Worm (Caenorhabditis elegans) whole organism, L2 larva: ENCODE measurements around the gene F59F3.6.
A peak's percentile ranks its signal among the peaks of the same experiment; 100 is the strongest.

ENCODE experiments used
- C34F6.9 ChIP-seq: fragments of 150-350 bp; optimal IDR thresholded peaks from 2 replicates; lab custom pipeline; 2014; ENCODE audit warnings: missing biosample characterization, missing genetic modification characterization
- R02D3.7 ChIP-seq: fragments of 150-350 bp; optimal IDR thresholded peaks from 2 replicates; lab custom pipeline; 2014; ENCODE audit warnings: missing biosample characterization, missing genetic modification characterization
- Y55F3AM.14 ChIP-seq: fragments of 200-800 bp; sonication (Bioruptor generic); optimal IDR thresholded peaks from 2 replicates; lab custom pipeline; 2018; ENCODE audit warnings: mild to moderate bottlenecking, missing genetic modification characterization, missing compliant biosample characterization
- ZK546.5 ChIP-seq: sonication (generic microtip); optimal IDR thresholded peaks from 2 replicates; lab custom pipeline; 2017; ENCODE audit warnings: missing biosample characterization, missing genetic modification characterization
- alr-1 ChIP-seq: fragments of 150-350 bp; optimal IDR thresholded peaks from 2 replicates; lab custom pipeline; 2014; ENCODE audit warnings: missing biosample characterization, missing genetic modification characterization
- aly-2 ChIP-seq: fragments of 150-350 bp; optimal IDR thresholded peaks from 2 replicates; lab custom pipeline; 2014; ENCODE audit warnings: missing biosample characterization, missing genetic modification characterization
- ama-1 ChIP-seq: fragments of 150-350 bp; optimal IDR thresholded peaks from 2 replicates; lab custom pipeline; 2018; ENCODE audit warnings: inconsistent platforms
- ceh-16 ChIP-seq: fragments of 150-350 bp; optimal IDR thresholded peaks from 2 replicates; lab custom pipeline; 2014; ENCODE audit warnings: missing biosample characterization, missing genetic modification characterization
- crh-2 ChIP-seq: sonication (generic microtip); optimal IDR thresholded peaks from 2 replicates; lab custom pipeline; 2017; ENCODE audit warnings: missing biosample characterization, missing genetic modification characterization
- dmd-4 ChIP-seq: sonication (generic microtip); optimal IDR thresholded peaks from 2 replicates; lab custom pipeline; 2017; ENCODE audit warnings: missing biosample characterization, missing genetic modification characterization
- egl-27 ChIP-seq: sonication (generic microtip); optimal IDR thresholded peaks from 3 replicates; lab custom pipeline; 2017; ENCODE audit warnings: missing biosample characterization, missing genetic modification reagents, missing genetic modification characterization
- elt-1 ChIP-seq: fragments of 150-350 bp; optimal IDR thresholded peaks from 2 replicates; lab custom pipeline; 2014; ENCODE audit warnings: missing biosample characterization, missing genetic modification characterization
- elt-3 ChIP-seq: sonication (generic microtip); optimal IDR thresholded peaks from 2 replicates; lab custom pipeline; 2017; ENCODE audit warnings: missing biosample characterization, missing genetic modification characterization
- fos-1 ChIP-seq: fragments of 150-350 bp; optimal IDR thresholded peaks from 2 replicates; lab custom pipeline; 2014; ENCODE audit warnings: missing biosample characterization, missing genetic modification characterization
- gmeb-1 ChIP-seq: fragments of 150-350 bp; optimal IDR thresholded peaks from 2 replicates; lab custom pipeline; 2014; ENCODE audit warnings: missing biosample characterization, missing genetic modification characterization
- lin-11 ChIP-seq: fragments of 150-350 bp; sonication (generic microtip); optimal IDR thresholded peaks from 2 replicates; lab custom pipeline; 2014; ENCODE audit warnings: missing biosample characterization, missing genetic modification characterization, inconsistent platforms, mixed read lengths
- lin-13 ChIP-seq: fragments of 150-350 bp; optimal IDR thresholded peaks from 2 replicates; lab custom pipeline; 2014; ENCODE audit warnings: missing biosample characterization, missing genetic modification reagents, missing genetic modification characterization
- mab-5 ChIP-seq: fragments of 150-350 bp; optimal IDR thresholded peaks from 2 replicates; lab custom pipeline; 2014; ENCODE audit warnings: missing biosample characterization, missing genetic modification characterization
- mbf-1 ChIP-seq: sonication (generic microtip); optimal IDR thresholded peaks from 2 replicates; lab custom pipeline; 2017; ENCODE audit warnings: missing biosample characterization, missing genetic modification characterization
- mdl-1 ChIP-seq, 2 experiments: fragments of 150-350 bp in 1 of 2; sonication (generic microtip) in 1 of 2; optimal IDR thresholded peaks; 2 replicates each; lab custom pipeline; 2017; ENCODE audit warnings: missing biosample characterization in 2 of 2, missing genetic modification characterization in 2 of 2
- nhr-10 ChIP-seq: sonication (generic microtip); optimal IDR thresholded peaks from 2 replicates; lab custom pipeline; 2017; ENCODE audit warnings: missing biosample characterization, missing genetic modification characterization
- nhr-11 ChIP-seq: fragments of 150-350 bp; optimal IDR thresholded peaks from 2 replicates; lab custom pipeline; 2014; ENCODE audit warnings: missing biosample characterization, missing genetic modification characterization
- nhr-23 ChIP-seq: fragments of 150-350 bp; optimal IDR thresholded peaks from 2 replicates; lab custom pipeline; 2014; ENCODE audit warnings: missing biosample characterization, missing genetic modification reagents, missing genetic modification characterization
- nhr-25 ChIP-seq: fragments of 150-350 bp; sonication (generic microtip); optimal IDR thresholded peaks from 3 replicates; lab custom pipeline; 2014; ENCODE audit warnings: missing biosample characterization, missing genetic modification characterization
- nhr-6 ChIP-seq: fragments of 150-350 bp; optimal IDR thresholded peaks from 2 replicates; lab custom pipeline; 2014; ENCODE audit warnings: missing biosample characterization, missing genetic modification characterization
- nhr-77 ChIP-seq: fragments of 150-350 bp; optimal IDR thresholded peaks from 2 replicates; lab custom pipeline; 2014; ENCODE audit warnings: missing biosample characterization, missing genetic modification characterization
- peb-1 ChIP-seq: fragments of 150-350 bp; optimal IDR thresholded peaks from 2 replicates; lab custom pipeline; 2014; ENCODE audit warnings: missing biosample characterization, missing genetic modification characterization
- skn-1 ChIP-seq: sonication (generic microtip); optimal IDR thresholded peaks from 2 replicates; lab custom pipeline; 2017; ENCODE audit warnings: missing biosample characterization, missing genetic modification characterization
- sma-3 ChIP-seq: sonication (generic microtip); optimal IDR thresholded peaks from 2 replicates; lab custom pipeline; 2016; ENCODE audit warnings: missing genetic modification reagents, missing genetic modification characterization, missing compliant biosample characterization
- sma-9 ChIP-seq, 2 experiments: fragments of 150-350 bp in 1 of 2; sonication (generic microtip) in 1 of 2; optimal IDR thresholded peaks; 2 replicates each; lab custom pipeline; 2014 to 2016; ENCODE audit warnings: missing genetic modification characterization in 2 of 2, mild to moderate bottlenecking in 1 of 2, missing biosample characterization in 1 of 2, missing compliant biosample characterization in 1 of 2, missing genetic modification reagents in 1 of 2, moderate library complexity in 1 of 2
- unc-39 ChIP-seq: fragments of 150-350 bp; optimal IDR thresholded peaks from 2 replicates; lab custom pipeline; 2014; ENCODE audit warnings: missing biosample characterization, missing genetic modification characterization
- ztf-4 ChIP-seq: fragments of 150-350 bp; optimal IDR thresholded peaks from 2 replicates; lab custom pipeline; 2014; ENCODE audit warnings: missing biosample characterization, missing genetic modification characterization

Gene F59F3.6

ce11 chrX:10958427-10958826 lies 40.6 kb downstream of the F59F3.6 start, which contains the start of gene nlp-19:
TSS of gene nlp-19 (plus strand) at chrX:10958727.
- TF ChIP-seq R02D3.7 (tag; lab: Kevin White, UChicago) (no peak), nhr-25 (tag; lab: Kevin White, UChicago) (no peak), mdl-1 (tag; optimal IDR thresholded peaks at IDR 0.05; lab: Kevin White, UChicago) (no peak), ztf-4 (tag; lab: Kevin White, UChicago) (no peak), mbf-1 (tag; lab: Kevin White, UChicago) (no peak), C34F6.9 (tag; lab: Kevin White, UChicago) (no peak), nhr-10 (tag; lab: Kevin White, UChicago) (no peak), crh-2 (tag; lab: Kevin White, UChicago) (no peak), egl-27 (tag; lab: Kevin White, UChicago) (no peak), ZK546.5 (tag; lab: Kevin White, UChicago) (no peak), alr-1 (tag; lab: Kevin White, UChicago) (no peak), ceh-16 (tag; lab: Kevin White, UChicago) (no peak), unc-39 (no peak), nhr-23 (no peak), skn-1 (no peak), nhr-77 (tag; lab: Kevin White, UChicago) (no peak), dmd-4 (no peak), peb-1 (tag; lab: Kevin White, UChicago) (no peak)

- peak; percentile 22 for TF ChIP-seq fos-1 (tag; lab: Kevin White, UChicago)
- no peak for TF ChIP-seq elt-3
Observed at ce11 chrX:10956972-10957678, 42.0 kb downstream of the F59F3.6 start.

- no peak for TF ChIP-seq sma-9 (GFP tag; optimal IDR thresholded peaks at IDR 0.05; lab: Kevin White, UChicago)
- no peak for TF ChIP-seq sma-9 (tag; optimal IDR thresholded peaks at IDR 0.05; lab: Kevin White, UChicago)
- no peak for TF ChIP-seq nhr-11 (tag; lab: Kevin White, UChicago)
- no peak for TF ChIP-seq mdl-1 (tag; optimal IDR thresholded peaks at IDR 0.05; lab: Kevin White, UChicago)
- TF ChIP-seq egl-27 (tag; lab: Kevin White, UChicago), result no peak
- TF ChIP-seq ama-1 (lab: Kevin White, UChicago), result no peak
- no peak for TF ChIP-seq crh-2 (tag; lab: Kevin White, UChicago)
Observed at ce11 chrX:10953834-10954233, 45.2 kb downstream of the F59F3.6 start, which contains the start of gene pbo-4. TSS of gene pbo-4 (plus strand) at chrX:10954134.

ce11 chrX:10951922-10952321 lies 47.2 kb downstream of the F59F3.6 start:
- TF ChIP-seq nhr-11 (tag; lab: Kevin White, UChicago) (no peak), alr-1 (tag; lab: Kevin White, UChicago) (no peak), nhr-77 (tag; lab: Kevin White, UChicago) (no peak), nhr-23 (no peak), fos-1 (tag; lab: Kevin White, UChicago) (peak; percentile 7), aly-2 (tag; lab: Kevin White, UChicago) (no peak)

- TF ChIP-seq elt-3 (no peak), mab-5 (tag; lab: Kevin White, UChicago) (no peak), unc-39 (no peak), Y55F3AM.14 (GFP tag; lab: Kevin White, UChicago) (no peak), lin-11 (tag; lab: Kevin White, UChicago) (no peak), sma-9 (GFP tag; optimal IDR thresholded peaks at IDR 0.05; lab: Kevin White, UChicago) (no peak), sma-9 (tag; optimal IDR thresholded peaks at IDR 0.05; lab: Kevin White, UChicago) (no peak), nhr-10 (tag; lab: Kevin White, UChicago) (no peak), elt-1 (tag; lab: Kevin White, UChicago) (no peak), peb-1 (tag; lab: Kevin White, UChicago) (no peak), sma-3 (GFP tag; lab: Kevin White, UChicago) (no peak), ztf-4 (tag; lab: Kevin White, UChicago) (no peak), lin-13 (no peak), nhr-6 (no peak), nhr-11 (tag; lab: Kevin White, UChicago) (no peak), gmeb-1 (tag; lab: Kevin White, UChicago) (no peak), egl-27 (tag; lab: Kevin White, UChicago) (no peak)
Observed at ce11 chrX:10951168-10951567, 47.9 kb downstream of the F59F3.6 start, which contains the start of gene K09C8.7. TSS of gene K09C8.7 (minus strand) at chrX:10951393.
